Worm (Caenorhabditis elegans): ENCODE measurements around the gene K02E7.7.

Gene K02E7.7

DNA sequence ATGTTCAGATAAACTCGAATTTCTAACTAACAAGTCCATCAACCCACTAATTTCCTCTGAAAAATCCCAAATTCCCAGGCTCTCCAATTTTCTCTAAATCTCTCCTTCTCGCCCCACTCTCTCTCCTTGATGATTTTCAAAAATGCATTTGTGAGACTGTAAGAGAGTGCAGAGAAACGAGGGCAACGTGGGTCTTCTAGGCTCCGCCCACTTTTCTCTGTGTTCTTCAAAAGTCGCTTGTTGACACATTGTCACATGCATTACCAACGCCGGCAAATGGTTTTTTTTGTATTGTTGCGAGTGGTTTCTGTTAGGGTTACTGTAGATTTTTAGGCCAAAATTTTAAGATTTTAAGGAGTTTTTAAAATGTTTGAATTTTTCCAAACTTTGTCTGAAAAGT, 31.7 kb downstream of the K02E7.7 start:
- TF ChIP-seq unc-55 (GFP tag; optimal IDR thresholded peaks at IDR 0.05) (no peak), lim-6 (tag; optimal IDR thresholded peaks at IDR 0.05) (no peak), hlh-15 (tag; optimal IDR thresholded peaks at IDR 0.05) (no peak), sdc-2 (tag; optimal IDR thresholded peaks at IDR 0.05) (no peak), ztf-16 (tag; optimal IDR thresholded peaks at IDR 0.05) (no peak), C38D4.7 (GFP tag; optimal IDR thresholded peaks at IDR 0.05) (no peak), hlh-8 (tag; optimal IDR thresholded peaks at IDR 0.05) (no peak), sox-4 (tag; optimal IDR thresholded peaks at IDR 0.05) (no peak), ceh-31 (tag; optimal IDR thresholded peaks at IDR 0.05) (no peak), che-1 (tag; optimal IDR thresholded peaks at IDR 0.05) (no peak), K09A11.1 (tag; optimal IDR thresholded peaks at IDR 0.05; ENCODE audit: insufficient read depth) (no peak), elt-4 (tag; optimal IDR thresholded peaks at IDR 0.05) (no peak), nfya-1 (tag; optimal IDR thresholded peaks at IDR 0.05) (no peak), nhr-11 (tag; optimal IDR thresholded peaks at IDR 0.05) (no peak)

DNA sequence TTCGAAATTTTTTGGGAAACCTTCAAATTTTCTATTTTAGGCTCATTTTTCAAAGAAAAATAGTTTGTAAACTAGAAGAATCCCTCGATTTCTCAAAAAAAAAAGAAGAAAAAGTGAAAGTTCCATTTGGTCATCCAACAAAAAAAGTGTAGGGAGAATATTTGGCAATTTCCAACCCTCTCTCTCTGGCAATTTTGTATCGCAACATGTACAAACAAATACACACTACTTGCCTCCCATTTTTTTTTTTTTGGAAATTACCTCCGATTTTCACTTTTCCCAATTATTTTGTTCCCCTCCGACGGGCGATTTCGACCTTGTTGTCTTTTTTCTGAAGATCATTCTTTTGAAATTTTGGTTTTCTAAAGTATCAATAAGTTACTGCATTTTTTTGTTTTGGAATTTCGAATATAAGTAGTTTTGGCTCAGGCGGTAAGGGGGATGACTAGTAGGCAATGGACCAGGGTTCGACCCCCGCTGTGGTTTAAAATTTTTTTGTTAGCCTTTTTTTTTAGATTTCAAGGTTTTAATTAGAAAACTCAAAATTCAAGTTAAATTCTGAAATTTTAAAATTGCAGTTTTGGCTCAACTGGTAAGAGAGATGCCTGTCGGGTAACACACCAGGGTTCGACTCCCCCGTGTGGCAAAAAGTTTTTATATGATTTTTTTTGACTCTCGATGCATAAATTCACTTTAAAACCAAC, 33.9 kb downstream of the K02E7.7 start:
- no peak for TF ChIP-seq lin-11 (tag; optimal IDR thresholded peaks at IDR 0.05)
- no peak for TF ChIP-seq pha-2 (tag; optimal IDR thresholded peaks at IDR 0.05)
- no peak for TF ChIP-seq ref-2 (tag; optimal IDR thresholded peaks at IDR 0.05)
- TF ChIP-seq K02D7.2 (tag; optimal IDR thresholded peaks at IDR 0.05), result no peak
- TF ChIP-seq syd-9 (tag; optimal IDR thresholded peaks at IDR 0.05), result no peak
- TF ChIP-seq ceh-45 (GFP tag; IDR thresholded peaks at IDR 0.05), result no peak
- TF ChIP-seq pros-1 (tag; optimal IDR thresholded peaks at IDR 0.05), result no peak
- no peak for TF ChIP-seq gmeb-2 (tag; optimal IDR thresholded peaks at IDR 0.05)
- no peak for TF ChIP-seq ets-4 (tag; optimal IDR thresholded peaks at IDR 0.05)

DNA sequence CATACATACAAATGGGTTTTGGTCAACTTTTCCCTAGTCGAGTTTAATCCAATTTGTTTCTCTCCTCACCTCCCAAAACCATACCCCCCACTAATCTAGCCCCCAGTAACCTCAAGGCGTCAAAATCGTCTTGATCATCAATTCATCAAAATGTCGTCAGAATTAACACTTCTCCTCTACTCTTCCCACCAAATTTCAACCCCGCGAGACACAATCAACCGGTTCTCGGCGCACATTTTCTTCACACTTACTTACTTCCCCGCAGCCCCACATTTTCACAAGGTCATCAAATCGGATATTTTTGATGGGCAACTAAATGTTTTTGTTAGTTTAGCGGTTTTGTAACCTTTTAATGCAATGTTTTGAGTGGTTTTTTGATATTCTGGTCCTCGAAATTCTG, 35.9 kb downstream of the K02E7.7 start:
- TF ChIP-seq ceh-24 (tag; optimal IDR thresholded peaks at IDR 0.05) (no peak), dve-1 (tag; optimal IDR thresholded peaks at IDR 0.05) (no peak), fax-1 (tag; optimal IDR thresholded peaks at IDR 0.05) (no peak), pros-1 (tag; optimal IDR thresholded peaks at IDR 0.05) (no peak), mec-3 (tag; optimal IDR thresholded peaks at IDR 0.05; ENCODE audit: borderline replicate concordance) (no peak), sdc-2 (tag; optimal IDR thresholded peaks at IDR 0.05) (no peak), unc-55 (GFP tag; optimal IDR thresholded peaks at IDR 0.05) (no peak), ceh-18 (tag; optimal IDR thresholded peaks at IDR 0.05) (no peak), ceh-30 (tag; optimal IDR thresholded peaks at IDR 0.05) (no peak), hlh-6 (tag; optimal IDR thresholded peaks at IDR 0.05) (no peak), Y22D7AL.16 (tag; optimal IDR thresholded peaks at IDR 0.05) (no peak), hlh-13 (GFP tag; optimal IDR thresholded peaks at IDR 0.05) (no peak), rnt-1 (tag; optimal IDR thresholded peaks at IDR 0.05) (no peak)

DNA sequence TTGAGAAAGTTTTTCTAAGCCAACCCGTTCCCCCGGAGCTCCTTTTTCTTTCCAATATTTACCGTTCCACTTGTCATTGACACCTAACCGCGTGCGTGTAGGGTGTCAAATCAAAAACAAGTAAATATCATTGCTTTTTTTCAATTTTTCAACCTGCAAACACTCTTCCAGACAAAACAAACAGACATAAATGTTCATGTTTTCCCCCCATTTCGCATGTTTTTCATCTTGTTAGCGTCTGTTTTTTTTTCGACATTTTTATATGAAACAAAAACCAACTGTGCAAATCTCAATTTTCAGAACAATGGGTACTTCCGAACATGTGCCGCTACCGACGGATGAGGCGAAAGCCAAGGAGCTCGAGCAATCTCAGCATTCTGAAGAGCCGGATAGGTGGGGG, 36.9 kb downstream of the K02E7.7 start, which contains the start of gene snf-3:
TSS of gene snf-3 (plus strand) at position 301 of the 400 bp plus-strand sequence.
- TF ChIP-seq ztf-16 (tag; optimal IDR thresholded peaks at IDR 0.05) (no peak), ama-1 (optimal IDR thresholded peaks at IDR 0.05) (no peak), tbx-2 (tag; optimal IDR thresholded peaks at IDR 0.05) (no peak), pag-3 (tag; optimal IDR thresholded peaks at IDR 0.05; ENCODE audit: borderline replicate concordance) (no peak), zip-5 (tag; optimal IDR thresholded peaks at IDR 0.05) (no peak), elt-4 (tag; optimal IDR thresholded peaks at IDR 0.05) (no peak)

Data from whole organism, late embryonic.